Fruit fly (Drosophila melanogaster) whole organism, embryonic: Measurements from ENCODE around the gene CG6012.

Experiments used
- Aef1 ChIP-seq: fragments of 200-800 bp; sonication (Bioruptor generic); IDR thresholded peaks from 3 replicates; pipeline ENCODE4 v1.3.6; 2022; ENCODE audit warnings: missing biosample characterization, missing genetic modification characterization
- Atf3 ChIP-seq: fragments of 200-800 bp; sonication (Bioruptor generic); optimal IDR thresholded peaks from 3 replicates; lab custom pipeline; 2016; ENCODE audit warnings: missing biosample characterization, missing genetic modification characterization
- Bgb ChIP-seq: fragments of 200-800 bp; sonication (Bioruptor generic); IDR thresholded peaks from 2 replicates; pipeline ENCODE4 v1.3.6; 2022; ENCODE audit warnings: missing biosample characterization, missing genetic modification characterization; ENCODE audit not compliant: partially characterized antibody
- CG10321 ChIP-seq: fragments of 200-800 bp; sonication (Bioruptor generic); IDR thresholded peaks from 2 replicates; pipeline ENCODE4 v1.3.6; 2022; ENCODE audit warnings: missing biosample characterization, missing genetic modification characterization
- CG11560 ChIP-seq: fragments of 200-800 bp; sonication (Bioruptor generic); IDR thresholded peaks from 3 replicates; pipeline ENCODE4 v1.3.6; 2022; ENCODE audit warnings: missing biosample characterization, missing genetic modification characterization
- CG12219 ChIP-seq: fragments of 200-800 bp; sonication (Bioruptor generic); optimal IDR thresholded peaks from 3 replicates; lab custom pipeline; 2018; ENCODE audit warnings: missing biosample characterization, mild to moderate bottlenecking, missing genetic modification characterization
- CG15514 ChIP-seq: fragments of 200-800 bp; sonication (Bioruptor generic); optimal IDR thresholded peaks from 3 replicates; lab custom pipeline; 2017; ENCODE audit warnings: missing biosample characterization, missing genetic modification characterization, mild to moderate bottlenecking, moderate library complexity, missing genetic modification reagents
- CG16813 ChIP-seq: fragments of 200-800 bp; sonication (Bioruptor generic); IDR thresholded peaks from 3 replicates; pipeline ENCODE4 v1.3.6; 2022; ENCODE audit warnings: missing biosample characterization, missing genetic modification characterization; ENCODE audit not compliant: partially characterized antibody
- CG17328 ChIP-seq: fragments of 200-800 bp; sonication (Bioruptor generic); IDR thresholded peaks from 2 replicates; pipeline ENCODE4 v1.3.6; 2022; ENCODE audit warnings: missing biosample characterization, missing genetic modification characterization
- CG18764 ChIP-seq: fragments of 200-800 bp; sonication (Bioruptor generic); optimal IDR thresholded peaks from 3 replicates; lab custom pipeline; 2016; ENCODE audit warnings: missing biosample characterization, missing genetic modification characterization
- CG2889 ChIP-seq: fragments of 200-800 bp; sonication (Bioruptor generic); IDR thresholded peaks from 3 replicates; pipeline ENCODE4 v1.3.6; 2022; ENCODE audit warnings: missing biosample characterization, missing genetic modification characterization
- CG31224 ChIP-seq: fragments of 200-800 bp; sonication (Bioruptor generic); IDR thresholded peaks from 2 replicates; pipeline ENCODE4 v1.3.6; 2022; ENCODE audit warnings: missing biosample characterization, missing genetic modification characterization
- CG31388 ChIP-seq: fragments of 200-800 bp; sonication (Bioruptor generic); optimal IDR thresholded peaks from 2 replicates; lab custom pipeline; 2016; ENCODE audit warnings: missing biosample characterization, missing genetic modification characterization
- CG32532 ChIP-seq: fragments of 200-800 bp; sonication (Bioruptor generic); IDR thresholded peaks from 2 replicates; pipeline ENCODE4 v1.3.6; 2022; ENCODE audit warnings: missing biosample characterization, missing genetic modification characterization
- CG3847 ChIP-seq: fragments of 200-800 bp; sonication (Bioruptor generic); IDR thresholded peaks from 2 replicates; pipeline ENCODE4 v1.3.6; 2022; ENCODE audit warnings: missing biosample characterization, missing genetic modification characterization
- CG4854 ChIP-seq: fragments of 200-800 bp; sonication (Bioruptor generic); optimal IDR thresholded peaks from 2 replicates; lab custom pipeline; 2016; ENCODE audit warnings: missing biosample characterization, missing genetic modification characterization, inconsistent platforms
- CG6175 ChIP-seq: fragments of 200-800 bp; sonication (Bioruptor generic); IDR thresholded peaks from 3 replicates; pipeline ENCODE4 v1.3.6; 2022; ENCODE audit warnings: missing biosample characterization, missing genetic modification characterization
- CG6272 ChIP-seq: fragments of 200-800 bp; sonication (Bioruptor generic); IDR thresholded peaks from 2 replicates; pipeline ENCODE4 v1.3.6; 2022; ENCODE audit warnings: missing biosample characterization, missing genetic modification characterization
- CG6813 ChIP-seq: fragments of 200-800 bp; sonication (Bioruptor generic); optimal IDR thresholded peaks from 2 replicates; lab custom pipeline; 2017; ENCODE audit warnings: missing biosample characterization, missing genetic modification characterization, mild to moderate bottlenecking, moderate library complexity, missing genetic modification reagents
- CG8359 ChIP-seq: fragments of 200-800 bp; sonication (Bioruptor generic); optimal IDR thresholded peaks from 2 replicates; lab custom pipeline; 2017; ENCODE audit warnings: missing biosample characterization, mild to moderate bottlenecking, missing genetic modification characterization, borderline replicate concordance
- CHES-1-like ChIP-seq: fragments of 200-800 bp; sonication (Bioruptor generic); optimal IDR thresholded peaks from 2 replicates; lab custom pipeline; 2016; ENCODE audit warnings: missing biosample characterization, missing genetic modification characterization
- CTCF ChIP-seq: fragments of 200-800 bp; sonication (Bioruptor generic); optimal IDR thresholded peaks from 2 replicates; lab custom pipeline; 2017; ENCODE audit warnings: missing biosample characterization, mild to moderate bottlenecking, missing genetic modification characterization, moderate library complexity
- D19B ChIP-seq: fragments of 200-800 bp; sonication (Bioruptor generic); optimal IDR thresholded peaks from 2 replicates; lab custom pipeline; 2017; ENCODE audit warnings: missing biosample characterization, mild to moderate bottlenecking, missing genetic modification characterization
- Dbx ChIP-seq: fragments of 200-800 bp; sonication (Bioruptor generic); IDR thresholded peaks from 3 replicates; pipeline ENCODE4 v1.3.6; 2022; ENCODE audit warnings: missing biosample characterization, missing genetic modification characterization
- Deaf1 ChIP-seq: fragments of 200-800 bp; optimal IDR thresholded peaks from 3 replicates; lab custom pipeline; 2019; ENCODE audit warnings: missing biosample characterization, mild to moderate bottlenecking, missing genetic modification characterization, moderate library complexity
- Dp ChIP-seq: fragments of 200-800 bp; sonication (Bioruptor generic); optimal IDR thresholded peaks from 2 replicates; lab custom pipeline; 2018; ENCODE audit warnings: missing biosample characterization, mild to moderate bottlenecking, missing genetic modification characterization, moderate library complexity
- Dref ChIP-seq: fragments of 200-800 bp; sonication (Bioruptor generic); IDR thresholded peaks from 2 replicates; pipeline ENCODE4 v1.3.6; 2022; ENCODE audit warnings: missing biosample characterization, missing genetic modification characterization
- Hr3 ChIP-seq: fragments of 200-800 bp; sonication (Bioruptor generic); optimal IDR thresholded peaks from 3 replicates; lab custom pipeline; 2016; ENCODE audit warnings: missing biosample characterization, missing genetic modification characterization
- Nf-YB ChIP-seq: fragments of 200-800 bp; sonication (Bioruptor generic); optimal IDR thresholded peaks from 3 replicates; lab custom pipeline; 2019; ENCODE audit warnings: missing biosample characterization, mild to moderate bottlenecking, missing genetic modification characterization, moderate library complexity
- Oli ChIP-seq: fragments of 200-800 bp; sonication (Bioruptor generic); optimal IDR thresholded peaks from 2 replicates; lab custom pipeline; 2018; ENCODE audit warnings: missing biosample characterization, mild to moderate bottlenecking, missing genetic modification characterization, moderate library complexity
- Optix ChIP-seq: fragments of 200-800 bp; sonication (Bioruptor generic); IDR thresholded peaks from 3 replicates; pipeline ENCODE4 v1.3.6; 2022; ENCODE audit warnings: missing biosample characterization, missing genetic modification characterization
- Sox102F ChIP-seq: fragments of 200-800 bp; sonication (Bioruptor generic); optimal IDR thresholded peaks from 2 replicates; lab custom pipeline; 2018; ENCODE audit warnings: missing biosample characterization, mild to moderate bottlenecking, missing genetic modification characterization, moderate library complexity
- TFAM ChIP-seq: fragments of 200-800 bp; sonication (Bioruptor generic); optimal IDR thresholded peaks from 2 replicates; lab custom pipeline; 2017; ENCODE audit warnings: missing biosample characterization, missing genetic modification characterization, inconsistent platforms
- Trl ChIP-seq, 3 experiments: fragments of >200 bp in 2 of 3; fragments of 200-800 bp in 1 of 3; sonication (Bioruptor generic) in 1 of 3; optimal IDR thresholded peaks; 2 replicates in 1 of 3; 3 replicates in 2 of 3; lab custom pipeline; 2016 to 2017; ENCODE audit warnings: missing biosample characterization in 1 of 3, missing genetic modification characterization in 1 of 3
- btn ChIP-seq: fragments of 200-800 bp; sonication (Bioruptor generic); optimal IDR thresholded peaks from 2 replicates; lab custom pipeline; 2016; ENCODE audit warnings: missing biosample characterization, missing genetic modification characterization
- emc ChIP-seq: fragments of 200-800 bp; sonication (Bioruptor generic); optimal IDR thresholded peaks from 2 replicates; lab custom pipeline; 2016; ENCODE audit warnings: missing biosample characterization, missing genetic modification characterization
- ems ChIP-seq: fragments of 200-800 bp; sonication (Bioruptor generic); optimal IDR thresholded peaks from 3 replicates; lab custom pipeline; 2016; ENCODE audit warnings: missing biosample characterization, missing genetic modification characterization
- eve ChIP-seq, 2 experiments: fragments of >200 bp; optimal IDR thresholded peaks; 2 replicates each; lab custom pipeline; 2017; ENCODE audit warnings: missing biosample characterization in 2 of 2, missing genetic modification characterization in 2 of 2
- inv ChIP-seq: fragments of 200-800 bp; sonication (Bioruptor generic); IDR thresholded peaks from 2 replicates; pipeline ENCODE4 v1.3.6; 2022; ENCODE audit warnings: missing biosample characterization, missing genetic modification characterization; ENCODE audit not compliant: partially characterized antibody
- onecut ChIP-seq: fragments of 200-800 bp; sonication (Bioruptor generic); IDR thresholded peaks from 2 replicates; pipeline ENCODE4 v1.3.6; 2022; ENCODE audit warnings: missing biosample characterization, missing genetic modification characterization
- pb ChIP-seq: fragments of 200-800 bp; sonication (Bioruptor generic); optimal IDR thresholded peaks from 3 replicates; lab custom pipeline; 2016; ENCODE audit warnings: missing biosample characterization, missing genetic modification characterization
- pnt ChIP-seq: fragments of 200-800 bp; sonication (Bioruptor generic); optimal IDR thresholded peaks from 3 replicates; lab custom pipeline; 2016; ENCODE audit warnings: missing biosample characterization, missing genetic modification characterization
- pzg ChIP-seq: fragments of 200-800 bp; sonication (Bioruptor generic); optimal IDR thresholded peaks from 3 replicates; lab custom pipeline; 2018; ENCODE audit warnings: missing biosample characterization, mild to moderate bottlenecking, missing genetic modification characterization, moderate library complexity
- salm ChIP-seq: fragments of 200-800 bp; sonication (Bioruptor generic); optimal IDR thresholded peaks from 2 replicates; lab custom pipeline; 2018; ENCODE audit warnings: missing biosample characterization, mild to moderate bottlenecking, missing genetic modification characterization
- seq ChIP-seq: fragments of 200-800 bp; sonication (Bioruptor generic); IDR thresholded peaks from 2 replicates; pipeline ENCODE4 v1.3.6; 2022; ENCODE audit warnings: missing biosample characterization, missing genetic modification characterization
- stwl ChIP-seq: fragments of 200-800 bp; sonication (Bioruptor generic); optimal IDR thresholded peaks from 3 replicates; lab custom pipeline; 2018; ENCODE audit warnings: missing biosample characterization, mild to moderate bottlenecking, missing genetic modification characterization, moderate library complexity
- unc-4 ChIP-seq: fragments of 200-800 bp; sonication (Bioruptor generic); IDR thresholded peaks from 2 replicates; pipeline ENCODE4 v1.3.6; 2022; ENCODE audit warnings: missing biosample characterization, missing genetic modification characterization; ENCODE audit not compliant: partially characterized antibody
- wdn ChIP-seq: fragments of 200-800 bp; sonication (Bioruptor generic); IDR thresholded peaks from 2 replicates; pipeline ENCODE4 v1.3.6; 2022; ENCODE audit warnings: missing biosample characterization, missing genetic modification characterization
- zen ChIP-seq: fragments of 200-800 bp; sonication (Bioruptor generic); optimal IDR thresholded peaks from 3 replicates; lab custom pipeline; 2018; ENCODE audit warnings: missing biosample characterization, mild to moderate bottlenecking, missing genetic modification characterization, moderate library complexity
- zen2 ChIP-seq: fragments of 200-800 bp; sonication (Bioruptor generic); IDR thresholded peaks from 3 replicates; pipeline ENCODE4 v1.3.6; 2022; ENCODE audit warnings: missing biosample characterization, missing genetic modification characterization; ENCODE audit not compliant: partially characterized antibody

CG6012 gene

dm6 chr2L:16880930-16881329, 19.6 kb upstream of the CG6012 start (continued):
- no peak for TF ChIP-seq Nf-YB (GFP tag; lab: Kevin White, UChicago)
- TF ChIP-seq Bgb (GFP tag; lab: Robert Waterston, UW), result peak; percentile 47; the same call in 1 of the 2 replicates
- TF ChIP-seq btn (GFP tag; lab: Kevin White, UChicago), result no peak
- no peak for TF ChIP-seq wdn
- peak; percentile 38; the same call in 1 of the 2 replicates for TF ChIP-seq unc-4 (GFP tag; lab: Robert Waterston, UW)
- TF ChIP-seq zen2 (GFP tag; lab: Robert Waterston, UW), result no peak
- TF ChIP-seq Trl (optimal IDR thresholded peaks at IDR 0.05; lab: Kevin White, UChicago), result peak; percentile 21 to 65
- TF ChIP-seq Trl (GFP tag; optimal IDR thresholded peaks at IDR 0.05; lab: Kevin White, UChicago), result peak; percentile 26
- no peak for TF ChIP-seq salm (tag; lab: Kevin White, UChicago)
- no peak; the same call in 1 of the 2 replicates for TF ChIP-seq seq (GFP tag; lab: Robert Waterston, UW)
- TF ChIP-seq pb (GFP tag; lab: Kevin White, UChicago), result peak; percentile 31
- TF ChIP-seq CG6175 (GFP tag; lab: Robert Waterston, UW), result 0 out of 3 replicates have a peak, but pooled peaks have one; percentile 18
- TF ChIP-seq CG10321 (GFP tag; lab: Robert Waterston, UW), result no peak
- peak; percentile 94 for TF ChIP-seq CG15514 (GFP tag; lab: Kevin White, UChicago)
- no peak for TF ChIP-seq CG12219 (GFP tag; lab: Kevin White, UChicago)
- no peak for TF ChIP-seq CG6813 (GFP tag; lab: Kevin White, UChicago)

dm6 chr2L:16879288-16879687, 18.0 kb upstream of the CG6012 start, which contains the start of the genes CG32832, CG31743 and CG34313:
CG32832 (minus strand) TSS chr2L:16879290.
CG31743 (plus strand) TSS chr2L:16879517.
CG34313 (plus strand) TSS chr2L:16879517.
- TF ChIP-seq pzg (peak; percentile 86), Dbx (GFP tag; lab: Robert Waterston, UW) (no peak), Sox102F (no peak), Trl (optimal IDR thresholded peaks at IDR 0.05; lab: Kevin White, UChicago) (no peak), Trl (GFP tag; optimal IDR thresholded peaks at IDR 0.05; lab: Kevin White, UChicago) (no peak), stwl (tag; lab: Kevin White, UChicago) (peak; percentile 82), CG32532 (GFP tag; lab: Robert Waterston, UW) (no peak), CG4854 (GFP tag; lab: Kevin White, UChicago) (no peak), Aef1 (GFP tag; lab: Robert Waterston, UW) (no peak), CG31388 (GFP tag; lab: Kevin White, UChicago) (no peak), Optix (GFP tag; lab: Robert Waterston, UW) (no peak), CG3847 (GFP tag; lab: Robert Waterston, UW) (peak; percentile 34; the same call in 1 of the 2 replicates), Hr3 (GFP tag; lab: Kevin White, UChicago) (no peak), emc (GFP tag; lab: Kevin White, UChicago) (no peak), CG31224 (GFP tag; lab: Robert Waterston, UW) (no peak), Dp (GFP tag; lab: Kevin White, UChicago) (peak; percentile 97), Dref (GFP tag; lab: Robert Waterston, UW) (peak; percentile 87), CG17328 (GFP tag; lab: Robert Waterston, UW) (no peak), D19B (GFP tag; lab: Kevin White, UChicago) (no peak), Atf3 (GFP tag; lab: Kevin White, UChicago) (no peak), CG18764 (no peak), CG11560 (tag; lab: Robert Waterston, UW) (no peak), CTCF (peak; percentile 13), CG6272 (GFP tag; lab: Robert Waterston, UW) (no peak), TFAM (GFP tag; lab: Kevin White, UChicago) (no peak), inv (peak; percentile 58), onecut (no peak), zen (tag; lab: Kevin White, UChicago) (peak; percentile 9), eve (GFP tag; optimal IDR thresholded peaks at IDR 0.05; lab: Kevin White, UChicago) (peak in 1 of 2 experiments; percentile 62), CHES-1-like (no peak), pnt (GFP tag; lab: Kevin White, UChicago) (no peak), ems (GFP tag; lab: Kevin White, UChicago) (no peak), CG2889 (GFP tag; lab: Robert Waterston, UW) (no peak), Deaf1 (peak; percentile 43), CG8359 (GFP tag; lab: Kevin White, UChicago) (no peak), CG16813 (GFP tag; lab: Robert Waterston, UW) (peak; percentile 74), Oli (tag; lab: Kevin White, UChicago) (no peak)
